Worm (Caenorhabditis elegans) whole organism, L2 larva: Measurements from ENCODE around the gene H12D21.11.

ENCODE experiments used
- C34F6.9 ChIP-seq: fragments of 150-350 bp; optimal IDR thresholded peaks from 2 replicates; lab custom pipeline; 2014; ENCODE audit warnings: missing biosample characterization, missing genetic modification characterization
- R02D3.7 ChIP-seq: fragments of 150-350 bp; optimal IDR thresholded peaks from 2 replicates; lab custom pipeline; 2014; ENCODE audit warnings: missing biosample characterization, missing genetic modification characterization
- ZK546.5 ChIP-seq: sonication (generic microtip); optimal IDR thresholded peaks from 2 replicates; lab custom pipeline; 2017; ENCODE audit warnings: missing biosample characterization, missing genetic modification characterization
- alr-1 ChIP-seq: fragments of 150-350 bp; optimal IDR thresholded peaks from 2 replicates; lab custom pipeline; 2014; ENCODE audit warnings: missing biosample characterization, missing genetic modification characterization
- aly-2 ChIP-seq: fragments of 150-350 bp; optimal IDR thresholded peaks from 2 replicates; lab custom pipeline; 2014; ENCODE audit warnings: missing biosample characterization, missing genetic modification characterization
- ama-1 ChIP-seq: fragments of 150-350 bp; optimal IDR thresholded peaks from 2 replicates; lab custom pipeline; 2018; ENCODE audit warnings: inconsistent platforms
- blmp-1 ChIP-seq: sonication (generic microtip); optimal IDR thresholded peaks from 2 replicates; lab custom pipeline; 2017; ENCODE audit warnings: missing genetic modification characterization, mild to moderate bottlenecking, missing compliant biosample characterization, antibody characterized with exemption, moderate library complexity; ENCODE audit not compliant: insufficient read depth
- ceh-16 ChIP-seq: fragments of 150-350 bp; optimal IDR thresholded peaks from 2 replicates; lab custom pipeline; 2014; ENCODE audit warnings: missing biosample characterization, missing genetic modification characterization
- ceh-82 ChIP-seq: fragments of 150-350 bp; optimal IDR thresholded peaks from 2 replicates; lab custom pipeline; 2014; ENCODE audit warnings: missing biosample characterization, missing genetic modification characterization
- crh-2 ChIP-seq: sonication (generic microtip); optimal IDR thresholded peaks from 2 replicates; lab custom pipeline; 2017; ENCODE audit warnings: missing biosample characterization, missing genetic modification characterization
- dmd-4 ChIP-seq: sonication (generic microtip); optimal IDR thresholded peaks from 2 replicates; lab custom pipeline; 2017; ENCODE audit warnings: missing biosample characterization, missing genetic modification characterization
- elt-1 ChIP-seq: fragments of 150-350 bp; optimal IDR thresholded peaks from 2 replicates; lab custom pipeline; 2014; ENCODE audit warnings: missing biosample characterization, missing genetic modification characterization
- elt-3 ChIP-seq: sonication (generic microtip); optimal IDR thresholded peaks from 2 replicates; lab custom pipeline; 2017; ENCODE audit warnings: missing biosample characterization, missing genetic modification characterization
- fos-1 ChIP-seq: fragments of 150-350 bp; optimal IDR thresholded peaks from 2 replicates; lab custom pipeline; 2014; ENCODE audit warnings: missing biosample characterization, missing genetic modification characterization
- lin-13 ChIP-seq: fragments of 150-350 bp; optimal IDR thresholded peaks from 2 replicates; lab custom pipeline; 2014; ENCODE audit warnings: missing biosample characterization, missing genetic modification reagents, missing genetic modification characterization
- lsy-2 ChIP-seq, 2 experiments: fragments of 150-350 bp in 1 of 2; sonication (generic microtip) in 1 of 2; optimal IDR thresholded peaks; 2 replicates each; lab custom pipeline; 2014 to 2017; ENCODE audit warnings: missing biosample characterization in 2 of 2, missing genetic modification characterization in 2 of 2
- mab-5 ChIP-seq: fragments of 150-350 bp; optimal IDR thresholded peaks from 2 replicates; lab custom pipeline; 2014; ENCODE audit warnings: missing biosample characterization, missing genetic modification characterization
- mbf-1 ChIP-seq: sonication (generic microtip); optimal IDR thresholded peaks from 2 replicates; lab custom pipeline; 2017; ENCODE audit warnings: missing biosample characterization, missing genetic modification characterization
- nhr-11 ChIP-seq: fragments of 150-350 bp; optimal IDR thresholded peaks from 2 replicates; lab custom pipeline; 2014; ENCODE audit warnings: missing biosample characterization, missing genetic modification characterization
- nhr-12 ChIP-seq: fragments of 150-350 bp; optimal IDR thresholded peaks from 2 replicates; lab custom pipeline; 2014; ENCODE audit warnings: missing biosample characterization, missing genetic modification characterization
- nhr-129 ChIP-seq: fragments of 150-350 bp; optimal IDR thresholded peaks from 2 replicates; lab custom pipeline; 2014; ENCODE audit warnings: missing biosample characterization, missing genetic modification characterization
- nhr-21 ChIP-seq: fragments of 150-350 bp; optimal IDR thresholded peaks from 2 replicates; lab custom pipeline; 2014; ENCODE audit warnings: missing biosample characterization, missing genetic modification characterization
- nhr-23 ChIP-seq: fragments of 150-350 bp; optimal IDR thresholded peaks from 2 replicates; lab custom pipeline; 2014; ENCODE audit warnings: missing biosample characterization, missing genetic modification reagents, missing genetic modification characterization
- nhr-25 ChIP-seq: fragments of 150-350 bp; sonication (generic microtip); optimal IDR thresholded peaks from 3 replicates; lab custom pipeline; 2014; ENCODE audit warnings: missing biosample characterization, missing genetic modification characterization
- nhr-6 ChIP-seq: fragments of 150-350 bp; optimal IDR thresholded peaks from 2 replicates; lab custom pipeline; 2014; ENCODE audit warnings: missing biosample characterization, missing genetic modification characterization
- nhr-77 ChIP-seq: fragments of 150-350 bp; optimal IDR thresholded peaks from 2 replicates; lab custom pipeline; 2014; ENCODE audit warnings: missing biosample characterization, missing genetic modification characterization
- sem-4 ChIP-seq: fragments of 150-350 bp; optimal IDR thresholded peaks from 2 replicates; lab custom pipeline; 2014; ENCODE audit warnings: missing biosample characterization, missing genetic modification reagents, missing genetic modification characterization
- sma-3 ChIP-seq: sonication (generic microtip); optimal IDR thresholded peaks from 2 replicates; lab custom pipeline; 2016; ENCODE audit warnings: missing genetic modification reagents, missing genetic modification characterization, missing compliant biosample characterization
- sma-9 ChIP-seq, 2 experiments: fragments of 150-350 bp in 1 of 2; sonication (generic microtip) in 1 of 2; optimal IDR thresholded peaks; 2 replicates each; lab custom pipeline; 2014 to 2016; ENCODE audit warnings: missing genetic modification characterization in 2 of 2, mild to moderate bottlenecking in 1 of 2, missing biosample characterization in 1 of 2, missing compliant biosample characterization in 1 of 2, missing genetic modification reagents in 1 of 2, moderate library complexity in 1 of 2
- snpc-4 ChIP-seq: fragments of 150-350 bp; optimal IDR thresholded peaks from 2 replicates; lab custom pipeline; 2014; ENCODE audit warnings: missing biosample characterization, missing genetic modification characterization
- unc-55 ChIP-seq: fragments of 150-350 bp; sonication (generic microtip); optimal IDR thresholded peaks from 3 replicates; lab custom pipeline; 2014; ENCODE audit warnings: missing biosample characterization, missing genetic modification reagents, missing genetic modification characterization
- unc-62 ChIP-seq: fragments of 150-350 bp; optimal IDR thresholded peaks from 2 replicates; lab custom pipeline; 2014; ENCODE audit warnings: missing biosample characterization, missing genetic modification reagents, missing genetic modification characterization
- ztf-1 ChIP-seq: fragments of 200-800 bp; sonication (Bioruptor generic); conservative IDR thresholded peaks from 2 replicates; pipeline ENCODE4 v1.3.6; 2022; ENCODE audit warnings: missing genetic modification characterization, missing compliant biosample characterization
- ztf-11 ChIP-seq: sonication (generic microtip); optimal IDR thresholded peaks from 2 replicates; lab custom pipeline; 2017; ENCODE audit warnings: missing biosample characterization, missing genetic modification characterization
- ztf-4 ChIP-seq: fragments of 150-350 bp; optimal IDR thresholded peaks from 2 replicates; lab custom pipeline; 2014; ENCODE audit warnings: missing biosample characterization, missing genetic modification characterization

H12D21.11 gene

ce11 chrV:14933450-14934218, 17.9 kb downstream of the H12D21.11 start:
- no peak for TF ChIP-seq elt-3 (tag; lab: Kevin White, UChicago)
- TF ChIP-seq dmd-4 (tag; lab: Kevin White, UChicago) = no peak
- TF ChIP-seq lin-13 (GFP tag; lab: Kevin White, UChicago) = no peak
- no peak for TF ChIP-seq alr-1 (tag; lab: Kevin White, UChicago)
- no peak for TF ChIP-seq sma-3 (GFP tag; lab: Kevin White, UChicago)
- no peak for TF ChIP-seq lsy-2 (tag; optimal IDR thresholded peaks at IDR 0.05; lab: Kevin White, UChicago)
- no peak for TF ChIP-seq aly-2 (tag; lab: Kevin White, UChicago)
- TF ChIP-seq ztf-4 (tag; lab: Kevin White, UChicago) = no peak
- no peak for TF ChIP-seq sma-9 (GFP tag; optimal IDR thresholded peaks at IDR 0.05; lab: Kevin White, UChicago)
- no peak for TF ChIP-seq sma-9 (tag; optimal IDR thresholded peaks at IDR 0.05; lab: Kevin White, UChicago)
- no peak for TF ChIP-seq elt-1
- no peak for TF ChIP-seq ceh-82 (tag; lab: Kevin White, UChicago)
- TF ChIP-seq nhr-11 (tag; lab: Kevin White, UChicago) = no peak
- TF ChIP-seq nhr-129 (tag; lab: Kevin White, UChicago) = no peak
- TF ChIP-seq sem-4 (tag; lab: Kevin White, UChicago) = no peak
- no peak for TF ChIP-seq blmp-1 (tag; lab: Kevin White, UChicago)
- TF ChIP-seq ztf-11 = no peak
- TF ChIP-seq ceh-16 = no peak
- TF ChIP-seq, all 48 proteins: peak for 0

ce11 chrV:14936587-14936986, 20.9 kb downstream of the H12D21.11 start, which contains the start of gene C30G7.2:
C30G7.2 (plus strand) TSS chrV:14936887.
- TF ChIP-seq crh-2 = no peak

- TF ChIP-seq nhr-77 (tag; lab: Kevin White, UChicago) (no peak), sem-4 (tag; lab: Kevin White, UChicago) (no peak)
- TF ChIP-seq, all 48 proteins: peak for 0
Observed at ce11 chrV:14942898-14943297, 27.2 kb downstream of the H12D21.11 start.

- no peak for TF ChIP-seq nhr-6 (tag; lab: Kevin White, UChicago)
- TF ChIP-seq fos-1 = no peak
- no peak for TF ChIP-seq nhr-12 (tag; lab: Kevin White, UChicago)
- TF ChIP-seq crh-2 = no peak
- TF ChIP-seq nhr-21 (tag; lab: Kevin White, UChicago) = no peak
- no peak for TF ChIP-seq unc-55
- no peak for TF ChIP-seq dmd-4 (tag; lab: Kevin White, UChicago)
- no peak for TF ChIP-seq unc-62
- TF ChIP-seq R02D3.7 (tag; lab: Kevin White, UChicago) = no peak
- no peak for TF ChIP-seq snpc-4
- TF ChIP-seq ama-1 (lab: Kevin White, UChicago) = no peak
- no peak for TF ChIP-seq ztf-11
- no peak for TF ChIP-seq nhr-25 (tag; lab: Kevin White, UChicago)
Observed at ce11 chrV:14943774-14944173, 28.1 kb downstream of the H12D21.11 start.

- no peak for TF ChIP-seq blmp-1 (tag; lab: Kevin White, UChicago)
- TF ChIP-seq nhr-6 (tag; lab: Kevin White, UChicago) = no peak
- no peak for TF ChIP-seq alr-1 (tag; lab: Kevin White, UChicago)
- no peak for TF ChIP-seq mab-5 (tag; lab: Kevin White, UChicago)
- no peak for TF ChIP-seq elt-3 (tag; lab: Kevin White, UChicago)
- no peak for TF ChIP-seq nhr-11 (tag; lab: Kevin White, UChicago)
- TF ChIP-seq snpc-4 = no peak
- TF ChIP-seq sma-3 (GFP tag; lab: Kevin White, UChicago) = no peak
- no peak for TF ChIP-seq nhr-23 (tag; lab: Kevin White, UChicago)
- no peak for TF ChIP-seq crh-2
- no peak for TF ChIP-seq ZK546.5
- TF ChIP-seq ztf-1 (GFP tag; lab: Robert Waterston, UW) = no peak
- no peak for TF ChIP-seq C34F6.9 (tag; lab: Kevin White, UChicago)
- no peak for TF ChIP-seq aly-2 (tag; lab: Kevin White, UChicago)
- TF ChIP-seq ztf-4 (tag; lab: Kevin White, UChicago) = no peak
- no peak for TF ChIP-seq mbf-1 (tag; lab: Kevin White, UChicago)
- TF ChIP-seq, all 48 proteins: peak for 0
Observed at ce11 chrV:14945124-14945523, 29.4 kb downstream of the H12D21.11 start.
